Fruit fly (Drosophila melanogaster): ENCODE measurements around the gene Gagr.

DNA sequence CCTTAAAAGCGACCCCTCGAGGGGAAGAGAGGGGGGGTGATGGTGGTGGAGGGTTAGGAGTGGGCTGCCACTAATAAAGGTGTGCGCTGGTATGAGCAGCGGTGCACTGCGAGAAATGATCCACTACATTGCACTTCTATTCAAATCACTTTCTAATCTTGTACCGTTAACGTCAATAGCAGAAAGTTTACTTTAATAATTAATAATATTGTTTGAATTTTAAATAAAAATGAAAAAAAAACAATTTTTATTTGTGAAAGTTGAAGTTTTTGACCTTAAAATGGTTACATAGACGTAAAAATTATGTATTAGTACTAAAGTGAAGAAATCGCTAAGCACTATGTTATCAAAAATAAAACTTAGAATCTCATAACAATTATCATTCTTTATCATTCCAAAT, 1.5 kb upstream of the Gagr start:
- TF ChIP-seq psq (optimal IDR thresholded peaks at IDR 0.05): no peak
- no peak for TF ChIP-seq h (optimal IDR thresholded peaks at IDR 0.05)
